Worm (Caenorhabditis elegans): Measurements from ENCODE around the gene alkb-8.
A peak's percentile ranks its signal among the peaks of the same experiment; 100 is the strongest.

Gene alkb-8

ce11 chrIII:3670984-3671383 lies 38.1 kb upstream of the alkb-8 start (continued):
- TF ChIP-seq lin-14 (GFP tag; optimal IDR thresholded peaks at IDR 0.05) (peak; percentile 47), hlh-4 (tag; optimal IDR thresholded peaks at IDR 0.05) (no peak), jun-1 (tag; optimal IDR thresholded peaks at IDR 0.05) (no peak), unc-86 (tag; optimal IDR thresholded peaks at IDR 0.05) (peak; percentile 11), tlp-1 (tag; optimal IDR thresholded peaks at IDR 0.05) (no peak), dsc-1 (tag; optimal IDR thresholded peaks at IDR 0.05) (peak; percentile 90), fkh-10 (GFP tag; optimal IDR thresholded peaks at IDR 0.05) (no peak), egl-13 (tag; optimal IDR thresholded peaks at IDR 0.05) (peak; percentile 57), swsn-7 (tag; optimal IDR thresholded peaks at IDR 0.05) (peak; percentile 34)

ce11 chrIII:3672839-3673238 lies 36.3 kb upstream of the alkb-8 start:
- TF ChIP-seq lir-3 (tag; optimal IDR thresholded peaks at IDR 0.05; ENCODE audit: poor library complexity), result no peak
- TF ChIP-seq dpl-1 (GFP tag; optimal IDR thresholded peaks at IDR 0.05), result no peak
- no peak for TF ChIP-seq F16B12.6 (tag; optimal IDR thresholded peaks at IDR 0.05)
- TF ChIP-seq xbp-1 (tag; optimal IDR thresholded peaks at IDR 0.05), result no peak
- TF ChIP-seq ces-1 (GFP tag; optimal IDR thresholded peaks at IDR 0.05), result no peak
- no peak for TF ChIP-seq nhr-76 (tag; optimal IDR thresholded peaks at IDR 0.05)
- no peak for TF ChIP-seq Y116A8C.19 (tag; optimal IDR thresholded peaks at IDR 0.05; ENCODE audit: borderline replicate concordance)
- no peak for TF ChIP-seq nhr-84 (tag; optimal IDR thresholded peaks at IDR 0.05)
- TF ChIP-seq unc-30 (tag; optimal IDR thresholded peaks at IDR 0.05), result no peak
- no peak for TF ChIP-seq ceh-90 (tag; optimal IDR thresholded peaks at IDR 0.05)
- TF ChIP-seq sox-4 (tag; optimal IDR thresholded peaks at IDR 0.05), result no peak
- TF ChIP-seq nhr-71 (tag; optimal IDR thresholded peaks at IDR 0.05), result peak; percentile 41
- TF ChIP-seq tlp-1 (tag; optimal IDR thresholded peaks at IDR 0.05), result no peak
- TF ChIP-seq ets-5 (GFP tag; IDR thresholded peaks at IDR 0.05), result no peak
- no peak for TF ChIP-seq aha-1 (tag; optimal IDR thresholded peaks at IDR 0.05)
- no peak for TF ChIP-seq pqm-1 (tag; optimal IDR thresholded peaks at IDR 0.05)
- no peak for TF ChIP-seq lin-39 (tag; optimal IDR thresholded peaks at IDR 0.05)
- no peak for TF ChIP-seq mdl-1 (tag; optimal IDR thresholded peaks at IDR 0.05)
- no peak for TF ChIP-seq pag-3 (tag; optimal IDR thresholded peaks at IDR 0.05; ENCODE audit: borderline replicate concordance, insufficient read depth)
- no peak for TF ChIP-seq mab-9 (GFP tag; IDR thresholded peaks at IDR 0.05)
- no peak for TF ChIP-seq nhr-28 (tag; optimal IDR thresholded peaks at IDR 0.05)
- no peak for TF ChIP-seq fkh-4 (tag; optimal IDR thresholded peaks at IDR 0.05; ENCODE audit: borderline replicate concordance)
- peak; percentile 13 for TF ChIP-seq swsn-7 (tag; optimal IDR thresholded peaks at IDR 0.05)
- TF ChIP-seq hlh-17 (GFP tag; optimal IDR thresholded peaks at IDR 0.05; ENCODE audit: borderline replicate concordance), result no peak
- TF ChIP-seq nhr-19 (GFP tag; conservative IDR thresholded peaks at IDR 0.05), result no peak
- no peak for TF ChIP-seq fkh-8 (tag; optimal IDR thresholded peaks at IDR 0.05)
- no peak for TF ChIP-seq ceh-8 (GFP tag; optimal IDR thresholded peaks at IDR 0.05)
- peak; percentile 17 to 30 for TF ChIP-seq lin-35 (GFP tag; optimal IDR thresholded peaks at IDR 0.05)
- no peak for TF ChIP-seq unc-86 (tag; optimal IDR thresholded peaks at IDR 0.05)
- peak; percentile 28 for TF ChIP-seq mep-1 (tag; optimal IDR thresholded peaks at IDR 0.05)
- TF ChIP-seq unc-130 (tag; optimal IDR thresholded peaks at IDR 0.05), result no peak
- peak; percentile 86 for TF ChIP-seq blmp-1 (tag; optimal IDR thresholded peaks at IDR 0.05)
- TF ChIP-seq sup-37 (GFP tag; optimal IDR thresholded peaks at IDR 0.05), result no peak
- TF ChIP-seq lin-14 (GFP tag; optimal IDR thresholded peaks at IDR 0.05), result peak; percentile 90
- peak; percentile 36 for TF ChIP-seq nhr-47 (tag; optimal IDR thresholded peaks at IDR 0.05)
- no peak for TF ChIP-seq unc-98 (GFP tag; IDR thresholded peaks at IDR 0.05)
- TF ChIP-seq ztf-11 (tag; optimal IDR thresholded peaks at IDR 0.05), result no peak
- TF ChIP-seq zip-4 (GFP tag; optimal IDR thresholded peaks at IDR 0.05), result no peak
- TF ChIP-seq nhr-237 (tag; optimal IDR thresholded peaks at IDR 0.05), result no peak
- TF ChIP-seq fkh-10 (GFP tag; optimal IDR thresholded peaks at IDR 0.05), result peak; percentile 17
- no peak for TF ChIP-seq dsc-1 (tag; optimal IDR thresholded peaks at IDR 0.05)
- no peak for TF ChIP-seq elt-2 (tag; optimal IDR thresholded peaks at IDR 0.05)
- TF ChIP-seq ceh-82 (tag; optimal IDR thresholded peaks at IDR 0.05), result no peak
- TF ChIP-seq fos-1 (tag; optimal IDR thresholded peaks at IDR 0.05), result peak; percentile 13
- TF ChIP-seq skn-1 (tag; optimal IDR thresholded peaks at IDR 0.05), result peak; percentile 20
- TF ChIP-seq egl-27 (tag; optimal IDR thresholded peaks at IDR 0.05), result no peak
- no peak for TF ChIP-seq snpc-4 (tag; optimal IDR thresholded peaks at IDR 0.05)

Data from whole organism, L1 larva.